Fruit fly (Drosophila melanogaster) whole organism, embryonic: ENCODE measurements around the gene Crtc.
A peak's percentile ranks its signal among the peaks of the same experiment; 100 is the strongest.

ENCODE experiments used
- Atf6 ChIP-seq: fragments of 200-800 bp; sonication (Bioruptor generic); IDR thresholded peaks from 2 replicates; pipeline ENCODE4 v1.3.6; 2022; ENCODE audit warnings: missing biosample characterization, missing genetic modification characterization
- B-H1 ChIP-seq: fragments of 200-800 bp; sonication (Bioruptor generic); IDR thresholded peaks from 3 replicates; pipeline ENCODE4 v1.3.6; 2022; ENCODE audit warnings: missing biosample characterization, missing genetic modification characterization
- CG10321 ChIP-seq: fragments of 200-800 bp; sonication (Bioruptor generic); IDR thresholded peaks from 2 replicates; pipeline ENCODE4 v1.3.6; 2022; ENCODE audit warnings: missing biosample characterization, missing genetic modification characterization
- CG10462 ChIP-seq: fragments of 200-800 bp; sonication (Bioruptor generic); optimal IDR thresholded peaks from 2 replicates; lab custom pipeline; 2016; ENCODE audit warnings: missing biosample characterization, missing genetic modification characterization
- CG11696 ChIP-seq: fragments of 200-800 bp; sonication (Bioruptor generic); IDR thresholded peaks from 2 replicates; pipeline ENCODE4 v1.3.6; 2022; ENCODE audit warnings: missing biosample characterization, missing genetic modification characterization
- CG13894 ChIP-seq: fragments of 200-800 bp; sonication (Bioruptor generic); optimal IDR thresholded peaks from 3 replicates; lab custom pipeline; 2018; ENCODE audit warnings: missing biosample characterization, mild to moderate bottlenecking, missing genetic modification characterization, moderate library complexity
- CG16863 ChIP-seq: fragments of 200-800 bp; sonication (Bioruptor generic); optimal IDR thresholded peaks from 3 replicates; lab custom pipeline; 2016; ENCODE audit warnings: missing biosample characterization, missing genetic modification characterization
- CG17568 ChIP-seq: fragments of 200-800 bp; sonication (Bioruptor generic); optimal IDR thresholded peaks from 2 replicates; lab custom pipeline; 2018; ENCODE audit warnings: missing biosample characterization, mild to moderate bottlenecking, missing genetic modification characterization, moderate library complexity
- CG2875 ChIP-seq: fragments of 200-800 bp; sonication (Bioruptor generic); optimal IDR thresholded peaks from 2 replicates; lab custom pipeline; 2017; ENCODE audit warnings: missing biosample characterization, mild to moderate bottlenecking, missing genetic modification characterization, missing genetic modification reagents
- CG4282 ChIP-seq: fragments of 200-800 bp; sonication (Bioruptor generic); optimal IDR thresholded peaks from 2 replicates; lab custom pipeline; 2016; ENCODE audit warnings: missing biosample characterization, missing genetic modification characterization
- CG6854 ChIP-seq: fragments of 200-800 bp; sonication (Bioruptor generic); optimal IDR thresholded peaks from 3 replicates; lab custom pipeline; 2017; ENCODE audit warnings: missing biosample characterization, mild to moderate bottlenecking, missing genetic modification characterization
- CG7556 ChIP-seq: fragments of 200-800 bp; sonication (Bioruptor generic); optimal IDR thresholded peaks from 2 replicates; lab custom pipeline; 2017; ENCODE audit warnings: missing biosample characterization, mild to moderate bottlenecking, missing genetic modification characterization
- CG7963 ChIP-seq: fragments of 200-800 bp; sonication (Bioruptor generic); IDR thresholded peaks from 3 replicates; pipeline ENCODE4 v1.3.6; 2022; ENCODE audit warnings: missing biosample characterization, missing genetic modification characterization; ENCODE audit not compliant: partially characterized antibody
- CG8924 ChIP-seq: fragments of 200-800 bp; optimal IDR thresholded peaks from 3 replicates; lab custom pipeline; 2019; ENCODE audit warnings: missing biosample characterization, mild to moderate bottlenecking, missing genetic modification characterization, moderate library complexity
- Dref ChIP-seq: fragments of 200-800 bp; sonication (Bioruptor generic); IDR thresholded peaks from 2 replicates; pipeline ENCODE4 v1.3.6; 2022; ENCODE audit warnings: missing biosample characterization, missing genetic modification characterization
- Elba2 ChIP-seq: fragments of 200-800 bp; sonication (Bioruptor generic); optimal IDR thresholded peaks from 3 replicates; lab custom pipeline; 2016; ENCODE audit warnings: missing biosample characterization, missing genetic modification characterization
- Hr3 ChIP-seq: fragments of 200-800 bp; sonication (Bioruptor generic); optimal IDR thresholded peaks from 3 replicates; lab custom pipeline; 2016; ENCODE audit warnings: missing biosample characterization, missing genetic modification characterization
- Hr39 ChIP-seq: fragments of >200 bp; optimal IDR thresholded peaks from 2 replicates; lab custom pipeline; 2017
- Hr78 ChIP-seq, 2 experiments: fragments of 200-800 bp in 1 of 2; fragments of >200 bp in 1 of 2; sonication (Bioruptor generic) in 1 of 2; optimal IDR thresholded peaks; 2 replicates each; lab custom pipeline; 2017 to 2019; ENCODE audit warnings: missing biosample characterization in 2 of 2, missing genetic modification characterization in 2 of 2, mild to moderate bottlenecking in 1 of 2, moderate library complexity in 1 of 2
- MTF-1 ChIP-seq: fragments of 200-800 bp; sonication (Bioruptor generic); optimal IDR thresholded peaks from 2 replicates; lab custom pipeline; 2018; ENCODE audit warnings: missing biosample characterization, mild to moderate bottlenecking, missing genetic modification characterization, borderline replicate concordance
- Med ChIP-seq: fragments of 200-800 bp; sonication (Bioruptor generic); peaks from one replicate; lab custom pipeline; 2016; ENCODE audit warnings: missing biosample characterization, missing genetic modification characterization, mild to moderate bottlenecking, inconsistent platforms, moderate library complexity
- NFAT ChIP-seq: fragments of 200-800 bp; sonication (Bioruptor generic); IDR thresholded peaks from 2 replicates; pipeline ENCODE4 v1.3.6; 2022; ENCODE audit warnings: missing biosample characterization, missing genetic modification characterization
- Rx ChIP-seq: fragments of 200-800 bp; sonication (Bioruptor generic); IDR thresholded peaks from 2 replicates; pipeline ENCODE4 v1.3.6; 2022; ENCODE audit warnings: missing biosample characterization, missing genetic modification characterization
- TFAM ChIP-seq: fragments of 200-800 bp; sonication (Bioruptor generic); optimal IDR thresholded peaks from 2 replicates; lab custom pipeline; 2017; ENCODE audit warnings: missing biosample characterization, missing genetic modification characterization, inconsistent platforms
- aop ChIP-seq: fragments of 200-800 bp; sonication (Bioruptor generic); IDR thresholded peaks from 2 replicates; pipeline ENCODE4 v1.3.6; 2022; ENCODE audit warnings: missing biosample characterization, missing genetic modification characterization
- ara ChIP-seq: fragments of 200-800 bp; sonication (Bioruptor generic); IDR thresholded peaks from 2 replicates; pipeline ENCODE4 v1.3.6; 2022; ENCODE audit warnings: missing biosample characterization, missing genetic modification characterization
- ato ChIP-seq: fragments of 200-800 bp; sonication (Bioruptor generic); IDR thresholded peaks from 2 replicates; pipeline ENCODE4 v1.3.6; 2022; ENCODE audit warnings: missing biosample characterization, missing genetic modification characterization; ENCODE audit not compliant: partially characterized antibody
- br ChIP-seq: fragments of >200 bp; optimal IDR thresholded peaks from 2 replicates; lab custom pipeline; 2017
- cato ChIP-seq: fragments of 200-800 bp; sonication (Bioruptor generic); optimal IDR thresholded peaks from 2 replicates; lab custom pipeline; 2016; ENCODE audit warnings: missing biosample characterization, missing genetic modification characterization, borderline replicate concordance
- caup ChIP-seq: fragments of 200-800 bp; sonication (Bioruptor generic); optimal IDR thresholded peaks from 3 replicates; lab custom pipeline; 2017; ENCODE audit warnings: missing biosample characterization, mild to moderate bottlenecking, missing genetic modification characterization, moderate library complexity; ENCODE audit not compliant: severe bottlenecking
- chinmo ChIP-seq: fragments of 200-800 bp; sonication (Bioruptor generic); IDR thresholded peaks from 4 replicates; pipeline ENCODE4 v1.3.6; 2022; ENCODE audit warnings: missing biosample characterization, missing genetic modification characterization; ENCODE audit not compliant: partially characterized antibody
- croc ChIP-seq: fragments of 200-800 bp; sonication (Bioruptor generic); conservative IDR thresholded peaks from 3 replicates; pipeline ENCODE4 v1.3.6; 2022; ENCODE audit warnings: missing biosample characterization, missing genetic modification characterization
- da ChIP-seq: fragments of 200-800 bp; sonication (Bioruptor generic); optimal IDR thresholded peaks from 2 replicates; lab custom pipeline; 2016; ENCODE audit warnings: missing biosample characterization, missing genetic modification characterization
- en ChIP-seq: fragments of 200-800 bp; sonication (Bioruptor generic); optimal IDR thresholded peaks from 2 replicates; lab custom pipeline; 2016; ENCODE audit warnings: missing biosample characterization, missing genetic modification characterization
- fd102C ChIP-seq: fragments of 200-800 bp; sonication (Bioruptor generic); optimal IDR thresholded peaks from 2 replicates; lab custom pipeline; 2018; ENCODE audit warnings: missing biosample characterization, mild to moderate bottlenecking, missing genetic modification characterization, moderate library complexity
- fd3F ChIP-seq: fragments of 200-800 bp; sonication (Bioruptor generic); optimal IDR thresholded peaks from 2 replicates; lab custom pipeline; 2018; ENCODE audit warnings: missing biosample characterization, mild to moderate bottlenecking, missing genetic modification characterization, moderate library complexity
- hkb ChIP-seq, 2 experiments: fragments of 200-800 bp in 1 of 2; fragments of >200 bp in 1 of 2; sonication (Bioruptor generic) in 1 of 2; IDR thresholded peaks in 1 of 2; optimal IDR thresholded peaks in 1 of 2; 2 replicates each; pipeline versions ENCODE4 v1.3.6 to Lab custom; 2017 to 2022; ENCODE audit warnings: missing biosample characterization in 1 of 2, missing genetic modification characterization in 1 of 2
- inv ChIP-seq: fragments of 200-800 bp; sonication (Bioruptor generic); IDR thresholded peaks from 2 replicates; pipeline ENCODE4 v1.3.6; 2022; ENCODE audit warnings: missing biosample characterization, missing genetic modification characterization; ENCODE audit not compliant: partially characterized antibody
- lilli ChIP-seq: fragments of 200-800 bp; sonication (Bioruptor generic); optimal IDR thresholded peaks from 3 replicates; lab custom pipeline; 2016; ENCODE audit warnings: missing biosample characterization, missing genetic modification characterization
- mam ChIP-seq: fragments of 200-800 bp; sonication (Bioruptor generic); optimal IDR thresholded peaks from 3 replicates; lab custom pipeline; 2016; ENCODE audit warnings: missing biosample characterization, missing genetic modification characterization
- pho ChIP-seq: fragments of 200-800 bp; sonication (Bioruptor generic); optimal IDR thresholded peaks from 2 replicates; lab custom pipeline; 2016; ENCODE audit warnings: missing biosample characterization, missing genetic modification characterization
- pros ChIP-seq: fragments of 200-800 bp; sonication (Bioruptor generic); optimal IDR thresholded peaks from 3 replicates; lab custom pipeline; 2019; ENCODE audit warnings: missing biosample characterization, mild to moderate bottlenecking, missing genetic modification characterization, moderate library complexity
- pum ChIP-seq: fragments of 200-800 bp; sonication (Bioruptor generic); optimal IDR thresholded peaks from 2 replicates; lab custom pipeline; 2016; ENCODE audit warnings: missing biosample characterization, missing genetic modification characterization
- rib ChIP-seq: fragments of 200-800 bp; sonication (Bioruptor generic); IDR thresholded peaks from 2 replicates; pipeline ENCODE4 v1.3.6; 2022; ENCODE audit warnings: missing biosample characterization, missing genetic modification characterization
- sens-2 ChIP-seq: fragments of 200-800 bp; sonication (Bioruptor generic); IDR thresholded peaks from 2 replicates; pipeline ENCODE4 v1.3.6; 2022; ENCODE audit warnings: missing biosample characterization, missing genetic modification characterization
- sisA ChIP-seq: fragments of 200-800 bp; sonication (Bioruptor generic); IDR thresholded peaks from 2 replicates; pipeline ENCODE4 v1.3.6; 2022; ENCODE audit warnings: missing biosample characterization, missing genetic modification characterization
- trh ChIP-seq: fragments of 200-800 bp; sonication (Bioruptor generic); optimal IDR thresholded peaks from 2 replicates; lab custom pipeline; 2016; ENCODE audit warnings: missing biosample characterization, missing genetic modification characterization
- unpg ChIP-seq: fragments of 200-800 bp; sonication (Bioruptor generic); optimal IDR thresholded peaks from 3 replicates; lab custom pipeline; 2018; ENCODE audit warnings: missing biosample characterization, mild to moderate bottlenecking, missing genetic modification characterization, moderate library complexity

Crtc gene

DNA sequence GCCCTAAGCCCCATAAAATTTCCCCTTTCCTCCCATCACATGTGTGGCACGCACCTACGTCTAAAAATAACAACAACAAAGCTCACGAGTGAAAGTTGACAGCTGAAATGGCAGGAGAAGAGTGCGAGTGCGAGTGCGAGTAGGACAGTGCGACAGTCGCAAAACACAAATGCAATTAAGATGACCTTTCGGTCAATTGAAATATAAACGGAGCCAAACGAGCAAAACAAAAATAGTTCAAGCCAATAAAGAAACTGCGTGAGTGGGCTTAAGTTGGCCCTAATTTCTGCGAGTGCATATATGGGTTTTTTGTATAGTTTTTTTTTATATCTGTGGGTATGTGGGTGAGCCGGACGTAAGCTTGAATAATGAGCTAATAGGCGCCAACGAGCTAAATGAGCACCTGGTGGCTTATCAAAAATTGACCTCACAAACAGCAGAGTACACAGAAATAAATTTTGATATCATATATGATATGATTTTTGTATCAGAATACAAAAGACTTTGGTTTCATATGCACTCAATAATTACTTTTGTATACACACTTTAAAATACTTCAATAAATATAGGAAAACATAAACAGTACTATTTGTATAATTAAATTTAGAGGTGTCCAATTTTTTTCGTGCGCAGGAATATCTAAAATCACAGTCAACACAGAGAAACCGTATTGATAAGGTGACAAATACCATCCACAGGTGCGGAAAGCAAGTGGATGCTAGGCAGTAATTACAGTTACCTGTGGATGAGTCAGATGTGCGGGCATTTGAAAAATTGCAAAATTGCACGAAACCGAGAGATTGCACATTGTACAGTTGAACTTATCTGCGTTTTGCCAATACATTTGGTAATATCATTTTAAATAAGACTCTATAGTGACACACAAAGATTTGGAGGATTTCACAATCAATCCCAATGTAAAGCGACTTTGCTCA lies 17.1 kb downstream of the Crtc start (continued):
- peak; percentile 82 for TF ChIP-seq Med (GFP tag; lab: Kevin White, UChicago)
- no peak for TF ChIP-seq pros
- TF ChIP-seq CG11696 (GFP tag; lab: Robert Waterston, UW): no peak
- no peak for TF ChIP-seq Elba2 (GFP tag; lab: Kevin White, UChicago)
- TF ChIP-seq pho: no peak
- TF ChIP-seq da (GFP tag; lab: Kevin White, UChicago): no peak
- no peak for TF ChIP-seq CG4282 (GFP tag; lab: Kevin White, UChicago)
- no peak for TF ChIP-seq Rx (GFP tag; lab: Robert Waterston, UW)
- TF ChIP-seq MTF-1 (GFP tag; lab: Kevin White, UChicago): no peak
- TF ChIP-seq B-H1 (GFP tag; lab: Robert Waterston, UW): no peak; the same call in 2 of the 3 replicates
- TF ChIP-seq en: no peak
- TF ChIP-seq lilli (GFP tag; lab: Kevin White, UChicago): peak; percentile 13
- TF ChIP-seq TFAM (GFP tag; lab: Kevin White, UChicago): no peak
- peak in 1 of 2 experiments; percentile 88 for TF ChIP-seq Hr78 (GFP tag; optimal IDR thresholded peaks at IDR 0.05; lab: Kevin White, UChicago)
- no peak for TF ChIP-seq CG6854 (GFP tag; lab: Kevin White, UChicago)
- no peak for TF ChIP-seq CG13894 (tag; lab: Kevin White, UChicago)
- 0 out of 2 replicates have a peak, but pooled peaks have one; percentile 16 for TF ChIP-seq ara
- peak; percentile 11 for TF ChIP-seq CG7556 (GFP tag; lab: Kevin White, UChicago)
- no peak for TF ChIP-seq chinmo (GFP tag; lab: Robert Waterston, UW)
- no peak for TF ChIP-seq Dref (GFP tag; lab: Robert Waterston, UW)
- TF ChIP-seq hkb (optimal IDR thresholded peaks at IDR 0.05; lab: Kevin White, UChicago): no peak
- 0 out of 2 replicates have a peak, but pooled peaks have one; percentile 45 for TF ChIP-seq hkb (GFP tag; IDR thresholded peaks at IDR 0.05; lab: Robert Waterston, UW)
- TF ChIP-seq br (lab: Kevin White, UChicago): no peak
- peak; percentile 35 for TF ChIP-seq CG8924 (tag; lab: Kevin White, UChicago)
- no peak for TF ChIP-seq CG10321 (GFP tag; lab: Robert Waterston, UW)
- no peak for TF ChIP-seq fd102C
- TF ChIP-seq fd3F (GFP tag; lab: Kevin White, UChicago): no peak
- peak; percentile 30 for TF ChIP-seq CG2875 (GFP tag; lab: Kevin White, UChicago)
- no peak for TF ChIP-seq ato
- TF ChIP-seq mam (GFP tag; lab: Kevin White, UChicago): no peak
- peak; percentile 19 for TF ChIP-seq unpg (GFP tag; lab: Kevin White, UChicago)
- no peak for TF ChIP-seq Hr39 (lab: Kevin White, UChicago)
- no peak for TF ChIP-seq inv (GFP tag; lab: Robert Waterston, UW)
- TF ChIP-seq sisA (GFP tag; lab: Robert Waterston, UW): no peak
- TF ChIP-seq trh: no peak
- 0 out of 2 replicates have a peak, but pooled peaks have one; percentile 46 for TF ChIP-seq rib (GFP tag; lab: Robert Waterston, UW)
- TF ChIP-seq CG10462: no peak
- no peak for TF ChIP-seq NFAT
- peak; percentile 58; the same call in 1 of the 2 replicates for TF ChIP-seq sens-2 (GFP tag; lab: Robert Waterston, UW)
- TF ChIP-seq CG16863: no peak
- TF ChIP-seq CG17568 (GFP tag; lab: Kevin White, UChicago): peak; percentile 2
- peak; percentile 28 for TF ChIP-seq cato
- TF ChIP-seq Hr3 (GFP tag; lab: Kevin White, UChicago): no peak
- TF ChIP-seq pum (GFP tag; lab: Kevin White, UChicago): no peak
- TF ChIP-seq caup (GFP tag; lab: Kevin White, UChicago): peak; percentile 26
- TF ChIP-seq croc (GFP tag; lab: Robert Waterston, UW): no peak
- TF ChIP-seq CG7963 (GFP tag; lab: Robert Waterston, UW): no peak
- no peak for TF ChIP-seq aop (GFP tag; lab: Robert Waterston, UW)
- 0 out of 2 replicates have a peak, but pooled peaks have one; percentile 21 for TF ChIP-seq Atf6 (GFP tag; lab: Robert Waterston, UW)
